Fruit fly (Drosophila melanogaster): ENCODE data around the gene CaMKII.

DNA sequence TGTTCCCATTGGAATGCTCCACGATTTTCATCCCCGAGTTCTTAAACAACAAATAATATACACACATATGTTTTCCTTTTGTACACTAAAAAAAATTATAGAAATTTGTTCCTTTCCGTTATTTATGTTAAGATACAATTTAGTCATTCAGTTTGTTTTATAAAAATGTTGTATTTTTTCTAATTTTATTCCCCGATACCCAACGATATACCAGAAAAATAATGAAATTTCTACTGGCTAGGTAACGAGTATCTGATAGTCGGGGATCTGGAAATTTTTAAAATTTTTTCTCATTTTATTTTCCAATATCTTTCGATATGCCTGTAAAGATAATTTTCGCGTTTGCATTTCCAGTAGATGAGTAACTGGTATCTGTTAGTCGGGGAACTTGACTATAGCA lies 39.9 kb upstream of the CaMKII start:
- no peak for TF ChIP-seq Myc (optimal IDR thresholded peaks at IDR 0.05)
- TF ChIP-seq psq (optimal IDR thresholded peaks at IDR 0.05): no peak
- no peak for TF ChIP-seq insv (optimal IDR thresholded peaks at IDR 0.05)
- no peak for TF ChIP-seq h (optimal IDR thresholded peaks at IDR 0.05)

Measured in Kc167 (cell line).